Fruit fly (Drosophila melanogaster) whole organism, pupa: ENCODE measurements around the gene TfIIFalpha.

ENCODE experiments used
- CG34367 ChIP-seq: fragments of 200-800 bp; sonication (Bioruptor generic); optimal IDR thresholded peaks from 2 replicates; lab custom pipeline; 2018; ENCODE audit warnings: missing biosample characterization, mild to moderate bottlenecking, missing genetic modification characterization
- gl ChIP-seq: fragments of 200-800 bp; sonication (Bioruptor generic); optimal IDR thresholded peaks from 2 replicates; lab custom pipeline; 2018; ENCODE audit warnings: missing biosample characterization, mild to moderate bottlenecking, missing genetic modification characterization

DNA sequence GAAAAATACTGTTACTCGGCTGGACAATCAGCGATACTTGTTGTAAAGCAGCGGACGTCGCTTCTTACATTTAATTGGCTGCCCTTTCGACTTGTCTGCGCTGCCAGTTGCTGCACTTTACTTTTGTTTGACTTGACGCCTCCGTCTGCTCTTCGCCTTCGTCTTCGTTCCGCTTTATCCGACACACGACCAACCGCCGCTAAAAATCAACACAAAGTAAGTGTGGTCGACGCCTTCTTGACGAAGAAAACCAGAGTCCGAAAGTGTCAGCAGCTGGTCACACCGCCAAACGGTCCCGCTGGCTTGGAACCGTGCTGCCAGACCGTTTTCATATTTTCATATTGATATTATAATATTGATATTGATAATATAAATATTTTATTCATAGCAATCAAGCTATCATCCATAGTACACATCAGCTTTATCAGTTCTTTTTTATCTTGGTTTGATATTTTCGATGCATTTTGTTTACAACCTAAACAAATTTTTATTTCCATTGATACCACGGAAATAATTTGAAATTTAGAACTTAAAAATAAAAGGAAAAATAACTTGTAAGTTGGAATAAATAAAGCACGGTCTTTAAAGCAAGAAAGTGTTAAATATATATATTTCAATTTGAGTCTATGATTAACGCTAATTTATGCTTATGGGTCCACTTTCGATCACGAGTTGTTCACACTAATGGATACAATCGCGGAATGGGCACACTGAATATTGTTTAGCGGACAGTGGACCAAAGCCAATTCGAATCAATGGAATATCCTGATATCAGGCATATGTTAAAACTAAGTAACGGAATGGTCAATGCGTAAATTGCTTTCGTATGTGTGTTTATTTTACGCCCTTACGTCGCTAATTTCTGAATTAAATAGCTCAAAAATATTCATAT lies 25.7 kb downstream of the TfIIFalpha start, which contains the start of gene Dmtn:
- TF ChIP-seq CG34367 (tag; lab: Kevin White, UChicago) = no peak
- TF ChIP-seq gl (tag; lab: Kevin White, UChicago) = no peak
